Worm (Caenorhabditis elegans) whole organism, L4/young adult: ENCODE results near the gene Y62E10A.23.
A peak's percentile ranks its signal among the peaks of the same experiment; 100 is the strongest.

Experiments used
- W03F9.2 ChIP-seq: fragments of 150-350 bp; optimal IDR thresholded peaks from 2 replicates; lab custom pipeline; 2014; ENCODE audit warnings: missing biosample characterization, missing genetic modification characterization
- dao-5 ChIP-seq: sonication (generic microtip); optimal IDR thresholded peaks from 2 replicates; lab custom pipeline; 2016; ENCODE audit warnings: missing genotype, missing genetic modification characterization, moderate library complexity, missing compliant biosample characterization
- him-1 ChIP-seq: sonication (generic microtip); optimal IDR thresholded peaks from 2 replicates; lab custom pipeline; 2016; ENCODE audit warnings: missing genotype, missing genetic modification reagents, missing genetic modification characterization, missing compliant biosample characterization

The Y62E10A.23 gene

DNA sequence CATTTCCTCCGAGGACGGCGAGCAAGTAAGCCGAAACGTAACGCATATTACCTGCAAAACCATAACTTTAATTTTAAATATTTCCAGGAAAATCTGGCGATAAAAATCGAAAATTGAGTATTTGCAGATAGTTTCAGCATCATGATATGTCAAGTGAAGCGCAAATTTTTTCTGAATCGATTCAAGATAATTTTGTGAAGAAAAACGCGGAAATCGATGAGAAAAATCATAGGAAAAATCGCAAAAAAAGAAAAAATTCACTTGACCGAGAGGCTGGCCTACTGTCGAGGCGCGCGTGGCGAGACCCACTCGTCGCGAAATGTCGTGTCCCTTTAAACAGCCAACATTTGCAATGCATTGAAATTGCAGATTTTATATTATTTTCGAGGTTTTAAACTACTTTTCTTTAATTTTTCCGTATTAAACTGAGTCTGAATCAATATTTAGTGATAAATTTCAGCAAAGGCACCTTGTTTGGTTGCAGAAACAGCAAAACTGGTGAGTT is 15.8 kb upstream of the Y62E10A.23 start, which contains the start of the genes rla-2, popl-7 and Y62E10A.24:
Gene rla-2, minus strand, starts transcription at position 51 of the 505 bp plus-strand sequence.
Gene popl-7, plus strand, starts transcription at position 455 of the 505 bp plus-strand sequence.
Gene Y62E10A.24, plus strand, starts transcription at position 476 of the 505 bp plus-strand sequence.
- TF ChIP-seq him-1, result no peak
- TF ChIP-seq W03F9.2, result no peak
- no peak for TF ChIP-seq dao-5 (tag; lab: Kevin White, UChicago)

DNA sequence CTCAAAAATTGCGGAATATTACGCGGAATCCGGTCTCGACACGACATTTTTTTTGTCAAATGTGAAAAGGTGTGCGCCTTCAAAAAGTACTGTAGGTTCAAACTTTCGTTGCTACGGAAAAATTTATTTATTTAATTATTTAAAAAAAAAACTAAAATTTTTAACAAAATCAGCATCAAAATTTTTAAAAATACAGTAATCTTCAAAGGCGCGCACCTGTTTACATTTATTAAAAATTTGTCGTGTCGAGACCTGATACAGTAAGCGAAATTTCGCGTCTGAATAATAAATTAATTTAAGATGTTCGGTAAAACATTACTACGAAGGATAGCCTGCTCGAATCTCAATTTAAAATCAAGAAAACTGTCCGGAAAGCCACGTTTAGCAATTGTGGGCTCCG is 14.4 kb upstream of the Y62E10A.23 start, which contains the start of gene Y62E10A.6:
Gene Y62E10A.6, plus strand, starts transcription at position 301 of the 400 bp plus-strand sequence.
- TF ChIP-seq W03F9.2 (no peak), dao-5 (tag; lab: Kevin White, UChicago) (no peak), him-1 (no peak)

DNA sequence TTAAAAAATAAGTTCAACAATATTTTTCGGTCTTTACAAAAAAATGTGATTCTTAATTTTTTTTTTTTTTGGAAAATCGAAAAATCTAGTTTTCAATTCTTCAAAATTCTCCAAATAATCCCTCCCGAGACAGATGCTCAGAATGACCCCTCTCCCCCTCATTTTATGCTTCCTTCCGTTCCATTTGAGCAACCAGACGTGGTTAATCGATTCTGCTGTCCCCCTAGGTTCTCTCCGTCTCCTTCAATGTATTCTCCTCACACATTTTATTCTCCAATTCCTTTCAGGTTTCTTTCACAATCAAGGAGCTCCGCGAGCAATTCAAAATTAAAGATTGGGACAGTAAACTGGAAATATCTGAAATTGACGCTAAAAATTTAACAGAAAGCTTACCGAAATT is 11.2 kb upstream of the Y62E10A.23 start:
- TF ChIP-seq him-1 (no peak), W03F9.2 (no peak), dao-5 (tag; lab: Kevin White, UChicago) (no peak)

DNA sequence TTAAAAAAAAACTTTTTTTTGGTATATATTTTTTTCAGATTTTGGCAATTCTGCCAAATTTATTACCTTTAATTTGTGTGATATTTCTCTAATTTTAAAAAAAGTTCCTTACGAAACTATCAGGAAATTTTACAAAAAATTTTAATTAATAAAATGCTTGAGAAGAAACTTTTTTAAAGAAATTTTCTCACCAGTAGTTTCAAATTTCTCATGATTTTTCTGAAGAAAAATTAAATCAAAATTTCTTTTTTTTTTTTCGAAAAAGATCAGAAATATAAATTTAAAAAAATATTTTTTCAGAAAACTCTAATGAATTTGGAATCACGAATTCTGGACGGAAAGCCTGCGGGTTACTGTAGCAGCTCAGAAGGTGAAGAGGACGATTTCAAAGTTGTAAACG is 8.4 kb upstream of the Y62E10A.23 start, which contains the start of gene mau-8:
Gene mau-8, plus strand, starts transcription at position 301 of the 400 bp plus-strand sequence.
- TF ChIP-seq dao-5 (tag; lab: Kevin White, UChicago) (no peak), him-1 (no peak), W03F9.2 (no peak)

DNA sequence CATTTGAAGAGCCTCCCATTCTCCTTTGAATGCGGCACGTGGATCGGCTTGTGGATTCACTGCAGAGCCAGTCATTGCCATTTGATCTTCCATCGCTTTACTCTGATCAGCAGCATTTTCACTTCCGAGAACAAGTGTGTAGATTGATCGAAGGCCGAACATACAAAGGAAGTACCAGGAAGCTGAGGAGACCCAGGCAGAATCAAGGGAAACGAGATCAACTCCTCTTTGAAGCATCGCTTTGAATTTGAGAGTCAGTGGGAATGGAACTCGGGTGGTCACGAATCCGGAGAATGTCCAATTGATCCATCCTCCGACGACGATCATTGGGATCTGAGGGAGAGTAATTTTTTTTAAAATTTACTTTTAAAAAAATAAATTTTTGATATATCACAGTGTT is 5.6 kb upstream of the Y62E10A.23 start:
- TF ChIP-seq W03F9.2, result no peak
- TF ChIP-seq him-1, result no peak
- TF ChIP-seq dao-5 (tag; lab: Kevin White, UChicago), result no peak

DNA sequence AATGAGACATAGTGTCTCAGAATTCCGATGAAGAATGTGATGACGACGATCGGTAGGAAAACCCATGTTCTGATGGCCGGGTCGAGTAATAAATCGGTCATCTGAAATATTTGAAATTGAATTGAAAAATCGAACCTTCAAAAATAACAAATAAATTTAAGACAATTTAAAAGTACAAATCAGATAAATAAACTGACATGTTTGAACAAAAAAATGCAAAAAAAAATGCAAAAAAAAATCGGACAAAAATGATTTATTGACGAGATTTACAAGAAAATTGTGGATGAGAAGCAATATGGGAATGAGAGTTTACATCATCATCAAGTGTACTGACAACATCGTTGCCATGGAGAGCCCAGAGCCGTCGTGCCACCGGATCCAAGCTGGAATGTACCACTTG is 4.3 kb upstream of the Y62E10A.23 start, which contains the start of gene emc-3:
Gene emc-3, minus strand, starts transcription at position 101 of the 400 bp plus-strand sequence.
- TF ChIP-seq him-1 (no peak), W03F9.2 (no peak), dao-5 (tag; lab: Kevin White, UChicago) (no peak)

DNA sequence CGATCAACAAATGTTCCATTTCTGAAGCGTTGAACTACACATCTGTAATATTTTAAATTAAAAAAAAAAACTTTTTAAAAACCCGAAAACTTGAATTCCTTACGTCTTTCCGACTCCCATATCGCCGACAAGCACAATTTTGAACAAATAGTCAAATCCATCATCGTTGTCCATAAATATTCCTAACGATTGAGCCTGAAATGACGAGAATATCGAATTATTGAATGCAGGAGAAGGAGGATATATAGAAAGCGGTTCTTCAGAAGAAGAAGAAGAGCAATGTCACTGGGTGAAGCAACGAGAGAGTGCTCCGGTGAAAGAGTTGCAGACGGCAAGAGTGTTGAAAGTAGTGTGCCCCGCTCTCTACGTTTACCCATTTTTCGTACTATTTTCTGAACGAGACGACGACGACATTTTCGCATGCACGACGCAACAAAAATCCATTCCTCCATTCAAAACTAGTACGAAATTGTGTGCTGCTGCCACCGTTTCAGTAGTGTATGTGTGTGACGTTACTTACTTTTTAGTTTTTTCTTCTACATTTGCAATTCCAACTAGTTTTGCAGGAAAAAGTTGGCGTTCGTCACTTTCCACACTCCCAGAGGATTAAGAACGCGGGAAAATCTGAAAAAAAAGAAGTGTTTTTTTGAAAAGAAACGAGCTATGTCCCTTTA is 2.2 kb upstream of the Y62E10A.23 start, which contains the start of gene rab-19:
Gene rab-19, minus strand, starts transcription at position 624 of the 674 bp plus-strand sequence.
- TF ChIP-seq him-1 (no peak), dao-5 (tag; lab: Kevin White, UChicago) (no peak), W03F9.2 (no peak)

DNA sequence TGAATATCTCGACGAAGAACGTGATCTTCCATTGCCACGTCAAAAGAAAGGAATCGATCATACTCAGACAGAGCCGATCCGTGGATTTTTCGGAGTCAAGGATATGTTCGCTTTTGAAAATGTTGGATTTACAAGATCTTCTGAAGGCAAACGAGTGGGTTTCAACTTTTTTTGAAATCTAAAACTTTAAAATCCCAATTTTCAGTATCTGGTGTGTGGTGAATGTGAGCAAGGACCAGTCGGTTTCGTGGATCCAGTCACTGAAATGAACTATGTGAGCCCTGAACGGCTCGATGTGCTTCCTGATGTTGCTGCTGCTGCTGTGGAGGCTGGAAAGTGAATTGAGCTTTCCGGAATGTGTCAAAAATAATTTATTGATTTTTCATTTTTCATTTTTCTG is 779 bp downstream of the Y62E10A.23 start, which contains the start of gene lsm-3:
Gene lsm-3, plus strand, starts transcription at position 301 of the 400 bp plus-strand sequence.
- TF ChIP-seq W03F9.2 (no peak), him-1 (no peak), dao-5 (tag; lab: Kevin White, UChicago) (no peak)

DNA sequence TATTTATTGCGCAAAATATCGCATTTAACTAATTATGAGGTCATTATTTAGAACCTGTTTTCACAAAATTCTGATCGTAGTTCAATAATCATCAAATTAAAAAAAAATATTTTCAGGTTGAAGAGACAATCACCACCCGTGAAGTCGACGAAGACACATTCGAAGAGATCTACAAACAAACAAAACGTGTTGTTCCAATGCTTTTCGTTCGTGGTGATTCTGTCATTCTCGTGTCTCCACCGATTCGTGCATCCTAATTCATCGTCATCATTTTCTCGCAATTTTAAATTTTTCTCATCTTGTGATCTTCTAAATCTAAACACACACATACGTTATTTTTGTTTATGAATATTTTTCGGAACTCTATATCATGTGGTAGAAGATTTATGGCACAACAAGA is 2.7 kb downstream of the Y62E10A.23 start:
- TF ChIP-seq dao-5 (tag; lab: Kevin White, UChicago) (no peak), him-1 (peak; percentile 42), W03F9.2 (no peak)

DNA sequence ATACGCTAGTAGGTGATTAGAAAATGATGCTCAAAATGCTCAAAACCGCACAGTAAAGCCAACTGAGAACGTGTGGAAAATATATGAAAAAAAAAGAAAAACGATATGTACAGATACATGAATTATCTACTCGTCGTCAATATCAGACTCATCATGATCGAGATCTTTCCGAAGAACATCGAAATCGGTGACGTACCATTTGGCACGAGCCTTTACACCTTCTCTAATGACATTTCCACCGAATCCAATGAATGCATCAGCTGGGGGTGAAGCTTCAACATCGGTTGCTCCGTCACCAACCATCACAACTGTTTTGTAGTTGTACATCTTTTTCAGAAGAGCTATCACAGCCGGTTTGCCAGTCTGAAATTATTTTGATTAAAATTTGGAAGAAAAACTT is 3.1 kb downstream of the Y62E10A.23 start:
- no peak for TF ChIP-seq W03F9.2
- no peak for TF ChIP-seq dao-5 (tag; lab: Kevin White, UChicago)
- TF ChIP-seq him-1, result no peak

DNA sequence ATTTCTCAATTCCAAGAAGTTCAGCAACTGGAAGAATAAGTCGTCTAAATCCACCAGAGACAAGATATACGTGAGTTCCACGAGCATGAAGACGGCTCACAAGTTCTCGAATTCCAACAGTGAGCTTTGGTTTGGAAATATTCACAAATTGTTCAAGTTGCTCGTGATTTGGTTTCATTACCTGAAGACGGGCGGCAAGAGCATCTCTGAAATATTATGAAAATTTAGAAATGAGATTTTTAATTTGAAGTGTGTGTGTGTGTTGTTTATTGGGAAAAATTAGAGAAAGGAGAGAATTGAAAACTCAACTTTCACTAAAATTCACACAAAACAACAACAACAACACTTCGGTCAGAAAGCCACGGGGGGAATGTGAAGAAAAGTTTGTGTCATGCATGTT is 4.6 kb downstream of the Y62E10A.23 start:
- TF ChIP-seq W03F9.2 (no peak), him-1 (no peak), dao-5 (tag; lab: Kevin White, UChicago) (no peak)

DNA sequence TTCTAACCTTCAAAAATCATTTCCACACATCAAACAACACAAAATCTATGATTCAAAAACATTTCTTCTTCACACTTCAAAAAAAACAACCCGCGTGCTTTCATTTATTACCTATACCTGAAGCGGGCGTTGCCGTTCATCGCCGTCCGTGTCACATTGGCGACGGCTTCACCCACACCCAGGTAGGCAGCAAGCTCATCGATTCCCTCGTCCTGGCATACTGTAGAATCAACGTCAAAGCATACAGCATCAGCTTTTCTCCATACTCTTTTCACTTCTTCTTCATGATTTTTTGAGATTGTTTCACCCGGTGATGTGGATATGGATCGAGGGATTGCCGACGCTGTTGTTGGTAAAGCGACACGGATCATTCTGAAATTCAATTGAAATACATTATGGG is 6.1 kb downstream of the Y62E10A.23 start:
- no peak for TF ChIP-seq W03F9.2
- no peak for TF ChIP-seq dao-5 (tag; lab: Kevin White, UChicago)

DNA sequence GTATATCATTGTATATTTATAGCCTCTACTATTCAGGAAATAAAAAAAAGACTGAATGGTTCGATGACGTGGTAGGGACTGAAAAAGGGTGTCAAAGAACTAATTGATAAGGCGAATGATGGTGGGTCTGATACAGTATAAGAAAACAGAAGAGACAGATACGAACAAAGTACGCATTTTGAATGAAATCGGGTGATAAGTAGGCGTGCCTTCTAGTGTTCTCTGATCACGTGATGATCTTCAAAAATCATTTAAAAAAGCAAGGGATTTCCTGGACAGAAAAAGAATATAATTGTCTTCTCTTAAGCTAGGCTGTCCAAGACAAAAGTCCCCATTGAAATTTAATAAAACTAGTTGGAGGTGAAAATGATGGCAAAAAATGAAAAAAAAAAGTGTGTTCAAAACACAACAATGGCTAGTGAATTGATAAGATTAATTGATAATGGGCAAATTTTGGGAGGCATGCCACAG is 7.2 kb downstream of the Y62E10A.23 start:
- TF ChIP-seq him-1 (no peak), W03F9.2 (peak; percentile 21)

DNA sequence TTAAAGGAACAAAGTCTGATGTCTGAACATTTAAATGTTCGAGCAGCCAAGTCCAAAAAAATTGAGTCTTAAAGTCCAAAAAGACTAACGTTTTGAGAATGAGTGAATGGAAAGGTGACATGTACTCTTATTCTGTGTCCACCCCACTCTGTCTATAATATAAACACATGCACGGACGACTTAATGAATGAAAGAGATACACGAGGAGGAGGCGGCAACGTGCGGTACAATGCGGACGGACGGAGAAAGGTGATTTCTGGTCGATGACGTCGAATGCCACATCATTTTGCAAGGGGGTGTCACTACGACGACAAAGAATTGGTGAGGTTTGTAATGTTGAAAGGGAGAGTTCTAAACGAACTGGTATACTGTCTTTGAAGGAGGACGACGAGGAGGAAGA is 8.6 kb downstream of the Y62E10A.23 start:
- TF ChIP-seq dao-5 (tag; lab: Kevin White, UChicago), result no peak
- TF ChIP-seq W03F9.2, result no peak
- TF ChIP-seq him-1, result no peak

DNA sequence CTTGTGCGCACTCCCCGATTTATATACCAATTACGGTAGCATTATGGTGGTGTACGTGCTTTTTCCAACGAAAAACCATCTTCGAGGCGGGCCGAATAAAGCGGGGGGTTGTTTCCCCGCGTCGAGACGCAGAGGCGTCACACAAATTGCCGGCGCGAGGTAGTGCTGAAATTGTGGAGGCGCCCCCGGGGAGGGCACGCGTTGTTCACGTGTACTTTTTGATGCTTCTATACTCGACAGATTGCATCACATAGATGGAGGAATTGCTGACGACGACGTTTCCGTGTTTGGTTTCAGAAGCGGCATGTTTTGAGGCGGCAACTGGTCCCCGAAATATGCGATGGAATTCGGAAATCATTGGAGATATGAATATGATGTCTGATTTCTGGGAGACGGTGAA is 9.1 kb downstream of the Y62E10A.23 start:
- no peak for TF ChIP-seq W03F9.2
- TF ChIP-seq dao-5 (tag; lab: Kevin White, UChicago), result no peak
- peak; percentile 67 for TF ChIP-seq him-1
